Fruit fly (Drosophila melanogaster): Measurements from ENCODE around the gene CG6707.

CG6707 gene

dm6 chr3L:9888630-9889130, 9.7 kb downstream of the CG6707 start, which contains the start of the genes Taf2 and CalpB (continued):
- no peak for TF ChIP-seq Jarid2 (GFP tag; optimal IDR thresholded peaks at IDR 0.05)
- TF ChIP-seq kah (GFP tag; optimal IDR thresholded peaks at IDR 0.05), result peak; percentile 74
- peak; percentile 47 for TF ChIP-seq Bteb2 (GFP tag; optimal IDR thresholded peaks at IDR 0.05)
- peak; percentile 93 for TF ChIP-seq CG31441 (GFP tag; IDR thresholded peaks at IDR 0.05)
- TF ChIP-seq Ets97D (GFP tag; optimal IDR thresholded peaks at IDR 0.05), result peak; percentile 31
- peak; percentile 69 for TF ChIP-seq org-1 (GFP tag; optimal IDR thresholded peaks at IDR 0.05)
- TF ChIP-seq tio (GFP tag; optimal IDR thresholded peaks at IDR 0.05), result no peak
- peak; percentile 29 for TF ChIP-seq Lhr (GFP tag; optimal IDR thresholded peaks at IDR 0.05)
- TF ChIP-seq Xrp1 (GFP tag; IDR thresholded peaks at IDR 0.05), result peak; percentile 87
- peak; percentile 93 for TF ChIP-seq CG10147 (GFP tag; optimal IDR thresholded peaks at IDR 0.05)
- TF ChIP-seq CG17612 (GFP tag; IDR thresholded peaks at IDR 0.05), result peak; percentile 53; the same call in 1 of the 2 replicates
- peak; percentile 70 for TF ChIP-seq CG6254 (GFP tag; optimal IDR thresholded peaks at IDR 0.05)
- peak in 1 of 2 experiments; percentile 36 for TF ChIP-seq crp (GFP tag; optimal IDR thresholded peaks at IDR 0.05)
- TF ChIP-seq wor (GFP tag; IDR thresholded peaks at IDR 0.05), result peak; percentile 67
- TF ChIP-seq schlank (tag; optimal IDR thresholded peaks at IDR 0.05), result peak; percentile 53
- peak; percentile 70 for TF ChIP-seq CG6813 (GFP tag; optimal IDR thresholded peaks at IDR 0.05)
- peak; percentile 82 for TF ChIP-seq CG2120 (GFP tag; optimal IDR thresholded peaks at IDR 0.05)
- TF ChIP-seq stwl (tag; optimal IDR thresholded peaks at IDR 0.05), result peak; percentile 77
- peak; percentile 89 for TF ChIP-seq CG3281 (GFP tag; optimal IDR thresholded peaks at IDR 0.05)
- TF ChIP-seq CG14441 (GFP tag; IDR thresholded peaks at IDR 0.05), result peak; percentile 59; the same call in 1 of the 2 replicates
- TF ChIP-seq tgo (GFP tag; IDR thresholded peaks at IDR 0.05), result peak; percentile 89
- peak; percentile 58; the same call in 1 of the 2 replicates for TF ChIP-seq CG11247 (GFP tag; IDR thresholded peaks at IDR 0.05)
- peak in 1 of 2 experiments; percentile 4 for TF ChIP-seq insv (GFP tag; optimal IDR thresholded peaks at IDR 0.05)
- TF ChIP-seq Dfd (GFP tag; optimal IDR thresholded peaks at IDR 0.05), result no peak
- TF ChIP-seq fd64A (GFP tag; optimal IDR thresholded peaks at IDR 0.05), result no peak
- no peak for TF ChIP-seq Dip2 (GFP tag; IDR thresholded peaks at IDR 0.05)
- TF ChIP-seq CG14965 (GFP tag; optimal IDR thresholded peaks at IDR 0.05; ENCODE audit: borderline replicate concordance), result no peak
- TF ChIP-seq pum (GFP tag; optimal IDR thresholded peaks at IDR 0.05), result peak; percentile 15
- TF ChIP-seq run (tag; optimal IDR thresholded peaks at IDR 0.05), result peak; percentile 86
- peak; percentile 91 for TF ChIP-seq Ptx1 (GFP tag; IDR thresholded peaks at IDR 0.05)
- no peak for TF ChIP-seq pros (GFP tag; optimal IDR thresholded peaks at IDR 0.05)
- peak; percentile 91 for TF ChIP-seq gsb-n (tag; optimal IDR thresholded peaks at IDR 0.05)
- peak; percentile 94 for TF ChIP-seq CG2712 (tag; optimal IDR thresholded peaks at IDR 0.05)
- TF ChIP-seq ase (GFP tag; IDR thresholded peaks at IDR 0.05), result peak; percentile 74
- no peak for TF ChIP-seq Camta (GFP tag; optimal IDR thresholded peaks at IDR 0.05)
- no peak for TF ChIP-seq Elba2 (GFP tag; optimal IDR thresholded peaks at IDR 0.05)
- peak; percentile 92 for TF ChIP-seq nerfin-1 (tag; optimal IDR thresholded peaks at IDR 0.05)
- TF ChIP-seq Pdp1 (GFP tag; optimal IDR thresholded peaks at IDR 0.05), result no peak
- TF ChIP-seq ham (GFP tag; IDR thresholded peaks at IDR 0.05), result no peak
- no peak for TF ChIP-seq Hey (tag; optimal IDR thresholded peaks at IDR 0.05)
- TF ChIP-seq Atf3 (GFP tag; optimal IDR thresholded peaks at IDR 0.05), result no peak
- no peak for TF ChIP-seq crc (GFP tag; optimal IDR thresholded peaks at IDR 0.05)
- no peak; the same call in 1 of the 2 replicates for TF ChIP-seq CG43689 (GFP tag; IDR thresholded peaks at IDR 0.05)
- TF ChIP-seq pita (GFP tag; optimal IDR thresholded peaks at IDR 0.05), result no peak
- peak; percentile 77 for TF ChIP-seq CG7372 (GFP tag; IDR thresholded peaks at IDR 0.05)
- no peak for TF ChIP-seq ERR (GFP tag; optimal IDR thresholded peaks at IDR 0.05)
- TF ChIP-seq vnd (GFP tag; IDR thresholded peaks at IDR 0.05; ENCODE audit: partially characterized antibody), result no peak
- peak; percentile 50 for TF ChIP-seq CG30431 (GFP tag; optimal IDR thresholded peaks at IDR 0.05)
- TF ChIP-seq jigr1 (GFP tag; IDR thresholded peaks at IDR 0.05), result no peak
- TF ChIP-seq twi (tag; optimal IDR thresholded peaks at IDR 0.05), result peak; percentile 83
- no peak for TF ChIP-seq Hmx (GFP tag; optimal IDR thresholded peaks at IDR 0.05)

All from whole organism, embryonic.